Fruit fly (Drosophila melanogaster): ENCODE measurements around the gene mthl15.

The mthl15 gene

DNA sequence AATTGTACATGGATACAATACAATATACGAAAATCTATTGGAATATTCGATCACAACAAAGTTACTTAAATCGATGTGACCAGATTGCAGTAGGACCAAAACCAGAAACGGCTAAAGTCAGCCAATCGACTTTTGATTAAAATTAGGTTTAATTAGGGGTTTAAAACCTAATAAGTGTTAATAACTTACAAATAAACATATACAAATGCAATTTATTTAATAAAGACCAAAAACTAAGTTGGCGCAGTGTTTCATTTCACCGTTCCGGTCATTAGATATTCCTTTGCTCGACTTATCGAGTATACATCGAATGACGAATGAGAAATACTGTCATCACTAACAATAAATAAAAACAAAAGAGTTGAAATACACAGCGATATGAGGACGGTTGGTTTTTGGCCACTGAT, 12.3 kb upstream of the mthl15 start, which contains the start of the genes bsk and CG31717 (continued):
- TF ChIP-seq Vsx1 (GFP tag; optimal IDR thresholded peaks at IDR 0.05) (no peak), CG43689 (GFP tag; IDR thresholded peaks at IDR 0.05) (no peak), CG30020 (tag; optimal IDR thresholded peaks at IDR 0.05) (peak; percentile 97), hkb (optimal IDR thresholded peaks at IDR 0.05) (no peak), hkb (GFP tag; IDR thresholded peaks at IDR 0.05) (no peak), kni (GFP tag; optimal IDR thresholded peaks at IDR 0.05) (no peak), CG2889 (GFP tag; IDR thresholded peaks at IDR 0.05) (no peak), h (optimal IDR thresholded peaks at IDR 0.05) (no peak), jigr1 (GFP tag; IDR thresholded peaks at IDR 0.05) (no peak), stwl (tag; optimal IDR thresholded peaks at IDR 0.05) (peak; percentile 75), CG10543 (GFP tag; optimal IDR thresholded peaks at IDR 0.05) (no peak), CG18764 (GFP tag; optimal IDR thresholded peaks at IDR 0.05) (no peak), CG5180 (GFP tag; optimal IDR thresholded peaks at IDR 0.05) (no peak), jumu (GFP tag; optimal IDR thresholded peaks at IDR 0.05) (no peak), CG18476 (GFP tag; optimal IDR thresholded peaks at IDR 0.05) (no peak), psq (GFP tag; optimal IDR thresholded peaks at IDR 0.05) (no peak), CG10147 (GFP tag; optimal IDR thresholded peaks at IDR 0.05) (no peak), Dad (GFP tag; optimal IDR thresholded peaks at IDR 0.05) (no peak), CG7271 (tag; optimal IDR thresholded peaks at IDR 0.05) (peak; percentile 14), Mrtf (GFP tag; IDR thresholded peaks at IDR 0.05) (no peak), dan (GFP tag; IDR thresholded peaks at IDR 0.05) (no peak), CG32532 (GFP tag; IDR thresholded peaks at IDR 0.05) (no peak), vvl (GFP tag; IDR thresholded peaks at IDR 0.05) (no peak), CG8924 (tag; optimal IDR thresholded peaks at IDR 0.05) (peak; percentile 73), CG12299 (tag; optimal IDR thresholded peaks at IDR 0.05) (no peak), CG5953 (GFP tag; IDR thresholded peaks at IDR 0.05) (no peak), aop (GFP tag; IDR thresholded peaks at IDR 0.05) (no peak), gro (GFP tag; optimal IDR thresholded peaks at IDR 0.05) (no peak), onecut (GFP tag; IDR thresholded peaks at IDR 0.05) (peak; percentile 31; the same call in 1 of the 2 replicates), CG12942 (GFP tag; optimal IDR thresholded peaks at IDR 0.05) (no peak), D (optimal IDR thresholded peaks at IDR 0.05) (no peak), D (GFP tag; optimal IDR thresholded peaks at IDR 0.05) (no peak), CG42726 (GFP tag; IDR thresholded peaks at IDR 0.05; ENCODE audit: partially characterized antibody) (no peak), HLH3B (GFP tag; IDR thresholded peaks at IDR 0.05) (no peak), CG17361 (GFP tag; IDR thresholded peaks at IDR 0.05) (no peak), Xrp1 (GFP tag; IDR thresholded peaks at IDR 0.05) (no peak), z (GFP tag; IDR thresholded peaks at IDR 0.05) (no peak), Dp (GFP tag; optimal IDR thresholded peaks at IDR 0.05) (peak; percentile 21), HmgZ (tag; optimal IDR thresholded peaks at IDR 0.05) (peak; percentile 15), pfk (GFP tag; optimal IDR thresholded peaks at IDR 0.05) (peak; percentile 97), CG4707 (GFP tag; optimal IDR thresholded peaks at IDR 0.05) (no peak), HLH4C (GFP tag; IDR thresholded peaks at IDR 0.05; ENCODE audit: partially characterized antibody) (peak; percentile 49; the same call in 1 of the 3 replicates), D19A (tag; optimal IDR thresholded peaks at IDR 0.05) (no peak), zen (tag; optimal IDR thresholded peaks at IDR 0.05) (peak; percentile 67), Doc2 (GFP tag; IDR thresholded peaks at IDR 0.05) (no peak), Sin3A (optimal IDR thresholded peaks at IDR 0.05) (peak; percentile 19), ind (GFP tag; optimal IDR thresholded peaks at IDR 0.05) (no peak), TFAM (GFP tag; optimal IDR thresholded peaks at IDR 0.05) (no peak), da (GFP tag; optimal IDR thresholded peaks at IDR 0.05) (no peak), CG3995 (GFP tag; optimal IDR thresholded peaks at IDR 0.05) (peak; percentile 62), CG2129 (GFP tag; IDR thresholded peaks at IDR 0.05; ENCODE audit: partially characterized antibody) (no peak), repo (GFP tag; optimal IDR thresholded peaks at IDR 0.05) (no peak), CG10366 (GFP tag; IDR thresholded peaks at IDR 0.05) (no peak), CG8478 (optimal IDR thresholded peaks at IDR 0.05) (no peak)

Data from whole organism, embryonic.